Fruit fly (Drosophila melanogaster): Measurements from ENCODE around the gene kud.

- TF ChIP-seq cic (GFP tag; optimal IDR thresholded peaks at IDR 0.05) (no peak), cnc (optimal IDR thresholded peaks at IDR 0.05) (no peak), CG12768 (GFP tag; optimal IDR thresholded peaks at IDR 0.05) (no peak), CG5204 (GFP tag; optimal IDR thresholded peaks at IDR 0.05) (no peak), CG1620 (GFP tag; optimal IDR thresholded peaks at IDR 0.05) (no peak)
Observed at dm6 chr3L:16875484-16875883, 30.7 kb upstream of the kud start.
